Fruit fly (Drosophila melanogaster): ENCODE results near the gene Top3beta.

Top3beta gene

dm6 chrX:6254617-6255349, 33.0 kb downstream of the Top3beta start:
- no peak for TF ChIP-seq CG17801 (GFP tag; optimal IDR thresholded peaks at IDR 0.05; ENCODE audit: partially characterized antibody)

dm6 chrX:6253701-6254100, 34.1 kb downstream of the Top3beta start:
- no peak for TF ChIP-seq CG17801 (GFP tag; optimal IDR thresholded peaks at IDR 0.05; ENCODE audit: partially characterized antibody)

- no peak for TF ChIP-seq CG17801 (GFP tag; optimal IDR thresholded peaks at IDR 0.05; ENCODE audit: partially characterized antibody)
Observed at dm6 chrX:6252897-6253540, 34.8 kb downstream of the Top3beta start.

dm6 chrX:6237015-6237414, 50.8 kb downstream of the Top3beta start, which contains the start of gene CG14445:
Gene CG14445 (plus strand): TSS chrX:6237315.
- TF ChIP-seq CG17801 (GFP tag; optimal IDR thresholded peaks at IDR 0.05; ENCODE audit: partially characterized antibody), result no peak
